Worm (Caenorhabditis elegans) whole organism, young adult: Measurements from ENCODE around the gene fbxb-20.
A peak's percentile ranks its signal among the peaks of the same experiment; 100 is the strongest.

Source experiments
- B0336.3 ChIP-seq: fragments of 200-800 bp; sonication (Bioruptor generic); IDR thresholded peaks from 2 replicates; pipeline ENCODE4 v1.3.6; 2022; ENCODE audit warnings: missing genetic modification characterization, missing compliant biosample characterization
- C17E4.6 ChIP-seq: fragments of 200-800 bp; sonication (Bioruptor generic); IDR thresholded peaks from 2 replicates; pipeline ENCODE4 v1.3.6; 2022; ENCODE audit warnings: missing genetic modification reagents, missing genetic modification characterization, missing compliant biosample characterization
- F22D6.2 ChIP-seq: sonication (generic microtip); optimal IDR thresholded peaks from 2 replicates; lab custom pipeline; 2016; ENCODE audit warnings: mild to moderate bottlenecking, missing genetic modification characterization, missing compliant biosample characterization
- K12H6.12 ChIP-seq: fragments of 200-800 bp; sonication (Bioruptor generic); optimal IDR thresholded peaks from 2 replicates; lab custom pipeline; 2018; ENCODE audit warnings: mild to moderate bottlenecking, missing genetic modification characterization, missing compliant biosample characterization
- T07F8.4 ChIP-seq: sonication (generic microtip); optimal IDR thresholded peaks from 2 replicates; lab custom pipeline; 2016; ENCODE audit warnings: mild to moderate bottlenecking, missing genetic modification characterization, moderate library complexity, missing compliant biosample characterization
- Y53G8AR.9 ChIP-seq: fragments of 200-800 bp; sonication (Bioruptor generic); conservative IDR thresholded peaks from 2 replicates; pipeline ENCODE4 v1.3.6; 2022; ENCODE audit warnings: missing genetic modification reagents, missing genetic modification characterization, missing compliant biosample characterization
- ZK185.1 ChIP-seq: sonication (generic microtip); optimal IDR thresholded peaks from 2 replicates; lab custom pipeline; 2016; ENCODE audit warnings: mild to moderate bottlenecking, missing genetic modification characterization, missing compliant biosample characterization; ENCODE audit not compliant: poor library complexity, severe bottlenecking
- ama-1 ChIP-seq, 3 experiments: fragments of 150-350 bp in 1 of 3; sonication (generic microtip) in 2 of 3; optimal IDR thresholded peaks; 2 replicates each; lab custom pipeline; 2014 to 2018; ENCODE audit warnings: missing biosample characterization in 2 of 3, missing genetic modification characterization in 2 of 3, missing genetic modification reagents in 2 of 3
- aptf-2 ChIP-seq: fragments of 200-800 bp; sonication (Bioruptor generic); conservative IDR thresholded peaks from 2 replicates; pipeline ENCODE4 v1.3.6; 2022; ENCODE audit warnings: missing genetic modification reagents, missing genetic modification characterization, missing compliant biosample characterization
- athp-1 ChIP-seq: sonication (generic microtip); optimal IDR thresholded peaks from 2 replicates; lab custom pipeline; 2017; ENCODE audit warnings: mild to moderate bottlenecking, missing genetic modification characterization, missing compliant biosample characterization
- attf-3 ChIP-seq: fragments of 200-800 bp; sonication (Bioruptor generic); conservative IDR thresholded peaks from 2 replicates; pipeline ENCODE4 v1.3.6; 2022; ENCODE audit warnings: missing genetic modification reagents, missing genetic modification characterization, missing compliant biosample characterization
- cebp-2 ChIP-seq: fragments of 200-800 bp; sonication (Bioruptor generic); IDR thresholded peaks from 2 replicates; pipeline ENCODE4 v1.3.6; 2022; ENCODE audit warnings: missing genetic modification characterization, missing compliant biosample characterization
- ceh-40 ChIP-seq: fragments of 200-800 bp; sonication (Bioruptor generic); IDR thresholded peaks from 2 replicates; pipeline ENCODE4 v1.3.6; 2022; ENCODE audit warnings: missing genetic modification characterization, missing compliant biosample characterization
- ceh-58 ChIP-seq: fragments of 200-800 bp; sonication (Bioruptor generic); IDR thresholded peaks from 2 replicates; pipeline ENCODE4 v1.3.6; 2022; ENCODE audit warnings: missing genetic modification characterization, missing compliant biosample characterization
- ceh-79 ChIP-seq: sonication (generic microtip); optimal IDR thresholded peaks from 2 replicates; lab custom pipeline; 2017; ENCODE audit warnings: mild to moderate bottlenecking, missing genetic modification characterization, missing compliant biosample characterization
- die-1 ChIP-seq: sonication (generic microtip); optimal IDR thresholded peaks from 2 replicates; lab custom pipeline; 2016; ENCODE audit warnings: missing genotype, mild to moderate bottlenecking, missing genetic modification characterization, missing compliant biosample characterization
- dpff-1 ChIP-seq: sonication (generic microtip); optimal IDR thresholded peaks from 2 replicates; lab custom pipeline; 2017; ENCODE audit warnings: mild to moderate bottlenecking, missing genetic modification characterization, missing compliant biosample characterization
- dpl-1 ChIP-seq: fragments of 150-350 bp; optimal IDR thresholded peaks from 2 replicates; lab custom pipeline; 2014; ENCODE audit warnings: missing biosample characterization, missing genetic modification reagents, missing genetic modification characterization
- ets-4 ChIP-seq: fragments of 200-800 bp; sonication (Bioruptor generic); optimal IDR thresholded peaks from 2 replicates; lab custom pipeline; 2018; ENCODE audit warnings: mild to moderate bottlenecking, missing genetic modification characterization, missing compliant biosample characterization
- him-1 ChIP-seq: sonication (generic microtip); optimal IDR thresholded peaks from 2 replicates; lab custom pipeline; 2016; ENCODE audit warnings: missing genotype, missing genetic modification reagents, missing genetic modification characterization, missing compliant biosample characterization
- hsf-1 ChIP-seq: fragments of 200-800 bp; sonication (Bioruptor generic); IDR thresholded peaks from 2 replicates; pipeline ENCODE4 v1.3.6; 2022; ENCODE audit warnings: missing genetic modification reagents, missing genetic modification characterization, missing compliant biosample characterization
- let-607 ChIP-seq, 2 experiments: fragments of 200-800 bp in 1 of 2; sonication (Bioruptor generic) in 1 of 2; sonication (generic microtip) in 1 of 2; optimal IDR thresholded peaks; 2 replicates each; lab custom pipeline; 2016 to 2018; ENCODE audit warnings: mild to moderate bottlenecking in 2 of 2, missing compliant biosample characterization in 2 of 2, missing genetic modification characterization in 2 of 2, moderate library complexity in 2 of 2, missing genotype in 1 of 2
- madf-6 ChIP-seq: fragments of 200-800 bp; sonication (Bioruptor generic); IDR thresholded peaks from 2 replicates; pipeline ENCODE4 v1.3.6; 2022; ENCODE audit warnings: missing genetic modification reagents, missing genetic modification characterization, missing compliant biosample characterization
- mel-28 ChIP-seq: sonication (generic microtip); optimal IDR thresholded peaks from 2 replicates; lab custom pipeline; 2016; ENCODE audit warnings: borderline replicate concordance, mild to moderate bottlenecking, missing genetic modification characterization, missing compliant biosample characterization
- mxl-1 ChIP-seq: sonication (generic microtip); optimal IDR thresholded peaks from 2 replicates; lab custom pipeline; 2016; ENCODE audit warnings: missing genetic modification characterization, missing compliant biosample characterization
- nfya-1 ChIP-seq: sonication (generic microtip); optimal IDR thresholded peaks from 2 replicates; lab custom pipeline; 2017; ENCODE audit warnings: antibody characterized with exemption, missing compliant biosample characterization, missing genetic modification characterization, borderline replicate concordance; ENCODE audit not compliant: insufficient read depth
- nfya-2 ChIP-seq: fragments of 200-800 bp; sonication (Bioruptor generic); IDR thresholded peaks from 2 replicates; pipeline ENCODE4 v1.3.6; 2022; ENCODE audit warnings: missing genetic modification reagents, missing genetic modification characterization, missing compliant biosample characterization
- nhr-80 ChIP-seq: sonication (generic microtip); optimal IDR thresholded peaks from 2 replicates; lab custom pipeline; 2016; ENCODE audit warnings: missing genetic modification characterization, missing compliant biosample characterization
- repo-1 ChIP-seq: sonication (generic microtip); optimal IDR thresholded peaks from 2 replicates; lab custom pipeline; 2017; ENCODE audit warnings: mild to moderate bottlenecking, missing genetic modification characterization, missing compliant biosample characterization
- snpc-4 ChIP-seq, 5 experiments: fragments of 150-350 bp in 1 of 5; sonication (generic microtip) in 4 of 5; optimal IDR thresholded peaks; 2 replicates each; lab custom pipeline; 2014 to 2018; ENCODE audit warnings: missing genetic modification characterization in 5 of 5, missing biosample characterization in 3 of 5, antibody characterized with exemption in 2 of 5, mild to moderate bottlenecking in 2 of 5, missing compliant biosample characterization in 2 of 5, missing genotype in 2 of 5, moderate library complexity in 2 of 5, missing genetic modification reagents in 1 of 5
- somi-1 ChIP-seq: fragments of 200-800 bp; sonication (Bioruptor generic); optimal IDR thresholded peaks from 2 replicates; lab custom pipeline; 2018; ENCODE audit warnings: mild to moderate bottlenecking, missing genetic modification characterization, missing compliant biosample characterization
- tbp1 ChIP-seq: fragments of 200-800 bp; sonication (Bioruptor generic); optimal IDR thresholded peaks from 2 replicates; lab custom pipeline; 2018; ENCODE audit warnings: mild to moderate bottlenecking, missing genetic modification characterization, missing compliant biosample characterization
- tlf-1 ChIP-seq: fragments of 200-800 bp; sonication (Bioruptor generic); optimal IDR thresholded peaks from 2 replicates; lab custom pipeline; 2018; ENCODE audit warnings: mild to moderate bottlenecking, missing genetic modification characterization, missing compliant biosample characterization
- zfh-2 ChIP-seq: fragments of 200-800 bp; sonication (Bioruptor generic); conservative IDR thresholded peaks from 2 replicates; pipeline ENCODE4 v1.3.6; 2022; ENCODE audit warnings: missing genetic modification reagents, missing genetic modification characterization, missing compliant biosample characterization

The fbxb-20 gene

ce11 chrII:1679081-1679480 lies 28.7 kb upstream of the fbxb-20 start, which contains the start of gene irld-36:
irld-36 (plus strand) TSS chrII:1679381.
- TF ChIP-seq Y53G8AR.9 (GFP tag; lab: Robert Waterston, UW) (no peak), let-607 (tag; optimal IDR thresholded peaks at IDR 0.05; lab: Kevin White, UChicago) (no peak), B0336.3 (no peak), zfh-2 (GFP tag; lab: Robert Waterston, UW) (no peak), nfya-2 (GFP tag; lab: Robert Waterston, UW) (no peak), T07F8.4 (tag; lab: Kevin White, UChicago) (no peak), somi-1 (GFP tag; lab: Kevin White, UChicago) (no peak), aptf-2 (GFP tag; lab: Robert Waterston, UW) (no peak), hsf-1 (no peak), tbp1 (GFP tag; lab: Kevin White, UChicago) (no peak), ama-1 (optimal IDR thresholded peaks at IDR 0.05; lab: Kevin White, UChicago) (no peak), ama-1 (GFP tag; optimal IDR thresholded peaks at IDR 0.05; lab: Kevin White, UChicago) (no peak), mxl-1 (tag; lab: Kevin White, UChicago) (no peak), him-1 (no peak), nfya-1 (tag; lab: Kevin White, UChicago) (no peak), K12H6.12 (tag; lab: Kevin White, UChicago) (no peak), ets-4 (GFP tag; lab: Kevin White, UChicago) (no peak), ceh-58 (GFP tag; lab: Robert Waterston, UW) (no peak), athp-1 (no peak), cebp-2 (GFP tag; lab: Robert Waterston, UW) (no peak)
- TF ChIP-seq, all 124 proteins: peak for 0

- TF ChIP-seq snpc-4 (GFP tag; optimal IDR thresholded peaks at IDR 0.05; lab: Kevin White, UChicago), result no peak
- no peak for TF ChIP-seq snpc-4 (tag; optimal IDR thresholded peaks at IDR 0.05; lab: Kevin White, UChicago)
- no peak for TF ChIP-seq ceh-40 (GFP tag; lab: Robert Waterston, UW)
- TF ChIP-seq C17E4.6, result no peak
- TF ChIP-seq dpl-1, result no peak
- no peak for TF ChIP-seq ZK185.1 (tag; lab: Kevin White, UChicago)
- TF ChIP-seq mel-28 (tag; lab: Kevin White, UChicago), result no peak
- no peak for TF ChIP-seq tlf-1 (GFP tag; lab: Kevin White, UChicago)
- TF ChIP-seq nhr-80, result no peak
- no peak for TF ChIP-seq madf-6 (GFP tag; lab: Robert Waterston, UW)
Measured at ce11 chrII:1676088-1676487, 25.7 kb upstream of the fbxb-20 start, which contains the start of gene fbxb-17. fbxb-17 (plus strand) TSS chrII:1676388.

ce11 chrII:1672673-1673072 lies 22.3 kb upstream of the fbxb-20 start:
- TF ChIP-seq ceh-79 (tag; lab: Kevin White, UChicago) (no peak), zfh-2 (GFP tag; lab: Robert Waterston, UW) (peak; percentile 29; the same call in 1 of the 2 replicates), F22D6.2 (tag; lab: Kevin White, UChicago) (no peak), hsf-1 (no peak), die-1 (tag; lab: Kevin White, UChicago) (no peak), repo-1 (tag; lab: Kevin White, UChicago) (no peak)
- TF ChIP-seq, all 124 proteins: peak for 1

- TF ChIP-seq tlf-1 (GFP tag; lab: Kevin White, UChicago) (no peak), zfh-2 (GFP tag; lab: Robert Waterston, UW) (0 out of 2 replicates have a peak, but pooled peaks have one; percentile 33), attf-3 (no peak), dpff-1 (no peak), let-607 (tag; optimal IDR thresholded peaks at IDR 0.05; lab: Kevin White, UChicago) (no peak)
Measured at ce11 chrII:1670985-1671384, 20.6 kb upstream of the fbxb-20 start.
